Worm (Caenorhabditis elegans) whole organism, young adult: ENCODE results near the gene dhs-18.
A peak's percentile ranks its signal among the peaks of the same experiment; 100 is the strongest.

Experiments used
- B0019.2 ChIP-seq: fragments of 200-800 bp; sonication (Bioruptor generic); conservative IDR thresholded peaks from 2 replicates; pipeline ENCODE4 v1.3.6; 2022; ENCODE audit warnings: missing genetic modification reagents, missing genetic modification characterization, missing compliant biosample characterization
- C17E4.6 ChIP-seq: fragments of 200-800 bp; sonication (Bioruptor generic); IDR thresholded peaks from 2 replicates; pipeline ENCODE4 v1.3.6; 2022; ENCODE audit warnings: missing genetic modification reagents, missing genetic modification characterization, missing compliant biosample characterization
- F23B12.7 ChIP-seq: sonication (generic microtip); optimal IDR thresholded peaks from 2 replicates; lab custom pipeline; 2017; ENCODE audit warnings: missing genetic modification characterization, mild to moderate bottlenecking, missing compliant biosample characterization, antibody characterized with exemption, moderate library complexity; ENCODE audit not compliant: insufficient read depth
- F49E8.2 ChIP-seq: sonication (generic microtip); optimal IDR thresholded peaks from 3 replicates; lab custom pipeline; 2017; ENCODE audit warnings: missing genetic modification characterization, mild to moderate bottlenecking, missing compliant biosample characterization, antibody characterized with exemption, moderate library complexity; ENCODE audit not compliant: insufficient read depth
- F57C9.4 ChIP-seq: sonication (generic microtip); optimal IDR thresholded peaks from 2 replicates; lab custom pipeline; 2017; ENCODE audit warnings: mild to moderate bottlenecking, missing genetic modification characterization, missing compliant biosample characterization
- Y53G8AR.9 ChIP-seq: fragments of 200-800 bp; sonication (Bioruptor generic); conservative IDR thresholded peaks from 2 replicates; pipeline ENCODE4 v1.3.6; 2022; ENCODE audit warnings: missing genetic modification reagents, missing genetic modification characterization, missing compliant biosample characterization
- Y56A3A.18 ChIP-seq: fragments of 200-800 bp; sonication (Bioruptor generic); IDR thresholded peaks from 2 replicates; pipeline ENCODE4 v1.3.6; 2022; ENCODE audit warnings: missing genetic modification reagents, missing genetic modification characterization, missing compliant biosample characterization
- Y79H2A.3 ChIP-seq: fragments of 200-800 bp; sonication (Bioruptor generic); conservative IDR thresholded peaks from 2 replicates; pipeline ENCODE4 v1.3.6; 2022; ENCODE audit warnings: missing genetic modification reagents, missing genetic modification characterization, missing compliant biosample characterization
- Y95B8A.8 ChIP-seq: fragments of 200-800 bp; sonication (Bioruptor generic); IDR thresholded peaks from 2 replicates; pipeline ENCODE4 v1.3.6; 2022; ENCODE audit warnings: missing genetic modification reagents, missing genetic modification characterization, missing compliant biosample characterization
- akir-1 ChIP-seq: fragments of 200-800 bp; sonication (Bioruptor generic); optimal IDR thresholded peaks from 2 replicates; lab custom pipeline; 2018; ENCODE audit warnings: mild to moderate bottlenecking, missing genetic modification characterization, moderate library complexity, missing compliant biosample characterization
- aptf-2 ChIP-seq: fragments of 200-800 bp; sonication (Bioruptor generic); conservative IDR thresholded peaks from 2 replicates; pipeline ENCODE4 v1.3.6; 2022; ENCODE audit warnings: missing genetic modification reagents, missing genetic modification characterization, missing compliant biosample characterization
- aptf-3 ChIP-seq: fragments of 200-800 bp; sonication (Bioruptor generic); IDR thresholded peaks from 2 replicates; pipeline ENCODE4 v1.3.6; 2022; ENCODE audit warnings: missing genetic modification characterization, missing compliant biosample characterization
- atf-7 ChIP-seq: sonication (generic microtip); optimal IDR thresholded peaks from 2 replicates; lab custom pipeline; 2017; ENCODE audit warnings: mild to moderate bottlenecking, missing genetic modification characterization, missing compliant biosample characterization
- attf-3 ChIP-seq: fragments of 200-800 bp; sonication (Bioruptor generic); conservative IDR thresholded peaks from 2 replicates; pipeline ENCODE4 v1.3.6; 2022; ENCODE audit warnings: missing genetic modification reagents, missing genetic modification characterization, missing compliant biosample characterization
- attf-6 ChIP-seq: fragments of 200-800 bp; sonication (Bioruptor generic); IDR thresholded peaks from 2 replicates; pipeline ENCODE4 v1.3.6; 2022; ENCODE audit warnings: missing genetic modification reagents, missing genetic modification characterization, missing compliant biosample characterization
- cebp-2 ChIP-seq: fragments of 200-800 bp; sonication (Bioruptor generic); IDR thresholded peaks from 2 replicates; pipeline ENCODE4 v1.3.6; 2022; ENCODE audit warnings: missing genetic modification characterization, missing compliant biosample characterization
- die-1 ChIP-seq: sonication (generic microtip); optimal IDR thresholded peaks from 2 replicates; lab custom pipeline; 2016; ENCODE audit warnings: missing genotype, mild to moderate bottlenecking, missing genetic modification characterization, missing compliant biosample characterization
- dox-1 ChIP-seq: fragments of 200-800 bp; sonication (Bioruptor generic); IDR thresholded peaks from 2 replicates; pipeline ENCODE4 v1.3.6; 2022; ENCODE audit warnings: missing genetic modification reagents, missing genetic modification characterization, missing compliant biosample characterization
- dpl-1 ChIP-seq: fragments of 150-350 bp; optimal IDR thresholded peaks from 2 replicates; lab custom pipeline; 2014; ENCODE audit warnings: missing biosample characterization, missing genetic modification reagents, missing genetic modification characterization
- efl-1 ChIP-seq: fragments of 150-350 bp; optimal IDR thresholded peaks from 2 replicates; lab custom pipeline; 2014; ENCODE audit warnings: missing biosample characterization, missing genetic modification reagents, missing genetic modification characterization
- egl-44 ChIP-seq: fragments of 200-800 bp; sonication (Bioruptor generic); IDR thresholded peaks from 2 replicates; pipeline ENCODE4 v1.3.6; 2022; ENCODE audit warnings: missing genetic modification reagents, missing genetic modification characterization, missing compliant biosample characterization
- egrh-3 ChIP-seq: fragments of 200-800 bp; sonication (Bioruptor generic); IDR thresholded peaks from 2 replicates; pipeline ENCODE4 v1.3.6; 2022; ENCODE audit warnings: missing genetic modification reagents, missing genetic modification characterization, missing compliant biosample characterization
- ekl-4 ChIP-seq: fragments of 200-800 bp; sonication (Bioruptor generic); IDR thresholded peaks from 2 replicates; pipeline ENCODE4 v1.3.6; 2022; ENCODE audit warnings: missing genetic modification reagents, missing genetic modification characterization, missing compliant biosample characterization
- fkh-3 ChIP-seq: sonication (generic microtip); optimal IDR thresholded peaks from 2 replicates; lab custom pipeline; 2016; ENCODE audit warnings: mild to moderate bottlenecking, missing genetic modification characterization, missing compliant biosample characterization
- hlh-12 ChIP-seq: sonication (generic microtip); optimal IDR thresholded peaks from 2 replicates; lab custom pipeline; 2016; ENCODE audit warnings: missing genetic modification characterization, missing compliant biosample characterization
- hmg-1.2 ChIP-seq: fragments of 200-800 bp; sonication (Bioruptor generic); IDR thresholded peaks from 2 replicates; pipeline ENCODE4 v1.3.6; 2022; ENCODE audit warnings: missing genetic modification reagents, missing genetic modification characterization, missing compliant biosample characterization
- lin-26 ChIP-seq: fragments of 200-800 bp; sonication (Bioruptor generic); IDR thresholded peaks from 2 replicates; pipeline ENCODE4 v1.3.6; 2022; ENCODE audit warnings: missing genetic modification reagents, missing genetic modification characterization, missing compliant biosample characterization
- lin-40 ChIP-seq: sonication (generic microtip); optimal IDR thresholded peaks from 2 replicates; lab custom pipeline; 2016; ENCODE audit warnings: missing genetic modification characterization, mild to moderate bottlenecking, missing compliant biosample characterization, missing genotype, missing genetic modification reagents
- lir-1 ChIP-seq: fragments of 200-800 bp; sonication (Bioruptor generic); conservative IDR thresholded peaks from 2 replicates; pipeline ENCODE4 v1.3.6; 2022; ENCODE audit warnings: missing genetic modification reagents, missing genetic modification characterization, missing compliant biosample characterization
- lsl-1 ChIP-seq: fragments of 200-800 bp; sonication (Bioruptor generic); optimal IDR thresholded peaks from 2 replicates; lab custom pipeline; 2018; ENCODE audit warnings: mild to moderate bottlenecking, missing genetic modification characterization, moderate library complexity, missing compliant biosample characterization
- madf-3 ChIP-seq: fragments of 200-800 bp; sonication (Bioruptor generic); IDR thresholded peaks from 2 replicates; pipeline ENCODE4 v1.3.6; 2022; ENCODE audit warnings: missing genetic modification reagents, missing genetic modification characterization, missing compliant biosample characterization
- madf-8 ChIP-seq: fragments of 200-800 bp; sonication (Bioruptor generic); conservative IDR thresholded peaks from 2 replicates; pipeline ENCODE4 v1.3.6; 2022; ENCODE audit warnings: missing genetic modification reagents, missing genetic modification characterization, missing compliant biosample characterization
- mcd-1 ChIP-seq: fragments of 200-800 bp; sonication (Bioruptor generic); IDR thresholded peaks from 2 replicates; pipeline ENCODE4 v1.3.6; 2022; ENCODE audit warnings: missing genetic modification reagents, missing genetic modification characterization, missing compliant biosample characterization
- mel-28 ChIP-seq: sonication (generic microtip); optimal IDR thresholded peaks from 2 replicates; lab custom pipeline; 2016; ENCODE audit warnings: borderline replicate concordance, mild to moderate bottlenecking, missing genetic modification characterization, missing compliant biosample characterization
- nhr-120 ChIP-seq: fragments of 200-800 bp; sonication (Bioruptor generic); IDR thresholded peaks from 2 replicates; pipeline ENCODE4 v1.3.6; 2022; ENCODE audit warnings: missing genetic modification characterization, missing compliant biosample characterization
- nhr-179 ChIP-seq: sonication (generic microtip); optimal IDR thresholded peaks from 2 replicates; lab custom pipeline; 2016; ENCODE audit warnings: mild to moderate bottlenecking, missing genetic modification characterization, missing compliant biosample characterization
- nhr-90 ChIP-seq: sonication (generic microtip); optimal IDR thresholded peaks from 2 replicates; lab custom pipeline; 2016; ENCODE audit warnings: missing genotype, mild to moderate bottlenecking, missing genetic modification characterization, missing compliant biosample characterization
- repo-1 ChIP-seq: sonication (generic microtip); optimal IDR thresholded peaks from 2 replicates; lab custom pipeline; 2017; ENCODE audit warnings: mild to moderate bottlenecking, missing genetic modification characterization, missing compliant biosample characterization
- sea-2 ChIP-seq: fragments of 200-800 bp; sonication (Bioruptor generic); IDR thresholded peaks from 2 replicates; pipeline ENCODE4 v1.3.6; 2022; ENCODE audit warnings: missing genetic modification characterization, missing compliant biosample characterization
- snpc-1.1 ChIP-seq: sonication (generic microtip); optimal IDR thresholded peaks from 2 replicates; lab custom pipeline; 2017; ENCODE audit warnings: missing genetic modification characterization, mild to moderate bottlenecking, missing compliant biosample characterization, antibody characterized with exemption, moderate library complexity, missing genotype, missing genetic modification reagents; ENCODE audit not compliant: insufficient read depth
- snpc-3.4 ChIP-seq: sonication (generic microtip); optimal IDR thresholded peaks from 2 replicates; lab custom pipeline; 2017; ENCODE audit warnings: missing genetic modification characterization, mild to moderate bottlenecking, missing compliant biosample characterization, antibody characterized with exemption, moderate library complexity, missing genotype, missing genetic modification reagents
- somi-1 ChIP-seq: fragments of 200-800 bp; sonication (Bioruptor generic); optimal IDR thresholded peaks from 2 replicates; lab custom pipeline; 2018; ENCODE audit warnings: mild to moderate bottlenecking, missing genetic modification characterization, missing compliant biosample characterization
- sptf-2 ChIP-seq: fragments of 200-800 bp; sonication (Bioruptor generic); optimal IDR thresholded peaks from 2 replicates; lab custom pipeline; 2018; ENCODE audit warnings: mild to moderate bottlenecking, missing genetic modification characterization, missing compliant biosample characterization
- tbp1 ChIP-seq: fragments of 200-800 bp; sonication (Bioruptor generic); optimal IDR thresholded peaks from 2 replicates; lab custom pipeline; 2018; ENCODE audit warnings: mild to moderate bottlenecking, missing genetic modification characterization, missing compliant biosample characterization
- xnd-1 ChIP-seq: sonication (generic microtip); optimal IDR thresholded peaks from 2 replicates; lab custom pipeline; 2016; ENCODE audit warnings: missing genotype, missing genetic modification reagents, missing genetic modification characterization, missing compliant biosample characterization
- zfh-2 ChIP-seq: fragments of 200-800 bp; sonication (Bioruptor generic); conservative IDR thresholded peaks from 2 replicates; pipeline ENCODE4 v1.3.6; 2022; ENCODE audit warnings: missing genetic modification reagents, missing genetic modification characterization, missing compliant biosample characterization
- ztf-25 ChIP-seq: fragments of 200-800 bp; sonication (Bioruptor generic); IDR thresholded peaks from 2 replicates; pipeline ENCODE4 v1.3.6; 2022; ENCODE audit warnings: missing genetic modification reagents, missing genetic modification characterization, missing compliant biosample characterization
- ztf-26 ChIP-seq: sonication (generic microtip); optimal IDR thresholded peaks from 2 replicates; lab custom pipeline; 2017; ENCODE audit warnings: missing genetic modification characterization, missing compliant biosample characterization

Gene dhs-18

ce11 chrV:11078104-11078724, 31.6 kb upstream of the dhs-18 start, which contains the start of gene act-2 (continued):
- TF ChIP-seq lin-40 (peak; percentile 38), snpc-1.1 (tag; lab: Kevin White, UChicago) (peak; percentile 20), B0019.2 (GFP tag; lab: Robert Waterston, UW) (peak; percentile 75; the same call in 1 of the 2 replicates), ekl-4 (peak; percentile 73), C17E4.6 (GFP tag; lab: Robert Waterston, UW) (peak; percentile 76), attf-6 (GFP tag; lab: Robert Waterston, UW) (peak; percentile 52; the same call in 1 of the 2 replicates), somi-1 (GFP tag; lab: Kevin White, UChicago) (no peak), sptf-2 (GFP tag; lab: Kevin White, UChicago) (no peak), ztf-25 (GFP tag; lab: Robert Waterston, UW) (no peak), fkh-3 (tag; lab: Kevin White, UChicago) (no peak), madf-3 (peak; percentile 87), egrh-3 (GFP tag; lab: Robert Waterston, UW) (peak; percentile 44; the same call in 1 of the 2 replicates), cebp-2 (GFP tag; lab: Robert Waterston, UW) (no peak), hmg-1.2 (peak; percentile 40; the same call in 1 of the 2 replicates), tbp1 (GFP tag; lab: Kevin White, UChicago) (peak; percentile 53), attf-3 (GFP tag; lab: Robert Waterston, UW) (no peak), Y95B8A.8 (GFP tag; lab: Robert Waterston, UW) (peak; percentile 74), die-1 (tag; lab: Kevin White, UChicago) (no peak), dpl-1 (peak; percentile 93), aptf-2 (GFP tag; lab: Robert Waterston, UW) (0 out of 2 replicates have a peak, but pooled peaks have one; percentile 46), mcd-1 (peak; percentile 95), Y56A3A.18 (no peak), madf-8 (peak; percentile 84), zfh-2 (GFP tag; lab: Robert Waterston, UW) (no peak), mel-28 (tag; lab: Kevin White, UChicago) (no peak), nhr-90 (tag; lab: Kevin White, UChicago) (no peak), hlh-12 (no peak), snpc-3.4 (peak; percentile 83), aptf-3 (GFP tag; lab: Robert Waterston, UW) (no peak), egl-44 (GFP tag; lab: Robert Waterston, UW) (no peak), lin-26 (no peak), nhr-120 (GFP tag; lab: Robert Waterston, UW) (no peak), lsl-1 (GFP tag; lab: Kevin White, UChicago) (peak; percentile 55), repo-1 (tag; lab: Kevin White, UChicago) (no peak), nhr-179 (no peak), atf-7 (tag; lab: Kevin White, UChicago) (no peak), Y53G8AR.9 (peak; percentile 77), F57C9.4 (tag; lab: Kevin White, UChicago) (no peak), F23B12.7 (tag; lab: Kevin White, UChicago) (peak; percentile 22), efl-1 (GFP tag; lab: Kevin White, UChicago) (peak; percentile 96), sea-2 (GFP tag; lab: Robert Waterston, UW) (no peak), F49E8.2 (peak; percentile 82), ztf-26 (peak; percentile 55), dox-1 (GFP tag; lab: Robert Waterston, UW) (peak; percentile 93), xnd-1 (peak; percentile 66), akir-1 (GFP tag; lab: Kevin White, UChicago) (no peak), lir-1 (GFP tag; lab: Robert Waterston, UW) (peak; percentile 59; the same call in 1 of the 2 replicates), Y79H2A.3 (0 out of 2 replicates have a peak, but pooled peaks have one; percentile 39)
